Worm (Caenorhabditis elegans) whole organism, mixed stage, embryonic: ENCODE results near the gene ceh-54.

Experiments
- blmp-1 ChIP-seq: fragments of 150-350 bp; optimal IDR thresholded peaks from 2 replicates; lab custom pipeline; 2014; ENCODE audit warnings: missing biosample characterization, missing genetic modification characterization
- ceh-39 ChIP-seq: fragments of 150-350 bp; optimal IDR thresholded peaks from 2 replicates; lab custom pipeline; 2014; ENCODE audit warnings: missing biosample characterization, missing genetic modification characterization
- ceh-43 ChIP-seq: fragments of 200-800 bp; sonication (Bioruptor generic); optimal IDR thresholded peaks from 2 replicates; lab custom pipeline; 2018; ENCODE audit warnings: mild to moderate bottlenecking, missing genetic modification characterization, moderate library complexity, missing compliant biosample characterization
- ceh-83 ChIP-seq: fragments of 200-800 bp; sonication (Bioruptor generic); optimal IDR thresholded peaks from 2 replicates; lab custom pipeline; 2018; ENCODE audit warnings: mild to moderate bottlenecking, missing genetic modification characterization, missing compliant biosample characterization
- ces-1 ChIP-seq: fragments of 150-350 bp; optimal IDR thresholded peaks from 2 replicates; lab custom pipeline; 2014; ENCODE audit warnings: missing biosample characterization, missing genetic modification reagents, missing genetic modification characterization
- cnd-1 ChIP-seq: fragments of 200-800 bp; sonication (Bioruptor generic); optimal IDR thresholded peaks from 2 replicates; lab custom pipeline; 2018; ENCODE audit warnings: mild to moderate bottlenecking, missing genetic modification characterization, missing compliant biosample characterization
- drap-1 ChIP-seq: fragments of 200-800 bp; sonication (Bioruptor generic); optimal IDR thresholded peaks from 3 replicates; lab custom pipeline; 2018; ENCODE audit warnings: mild to moderate bottlenecking, missing genetic modification characterization, missing compliant biosample characterization
- elt-1 ChIP-seq: sonication (generic microtip); optimal IDR thresholded peaks from 2 replicates; lab custom pipeline; 2017; ENCODE audit warnings: missing genetic modification characterization, mild to moderate bottlenecking, missing compliant biosample characterization, antibody characterized with exemption, moderate library complexity, borderline replicate concordance; ENCODE audit not compliant: insufficient read depth
- elt-3 ChIP-seq: fragments of 150-350 bp; optimal IDR thresholded peaks from 2 replicates; lab custom pipeline; 2014; ENCODE audit warnings: missing biosample characterization, missing genetic modification characterization
- flh-1 ChIP-seq: fragments of 200-800 bp; sonication (Bioruptor generic); optimal IDR thresholded peaks from 2 replicates; lab custom pipeline; 2018; ENCODE audit warnings: mild to moderate bottlenecking, missing genetic modification characterization, moderate library complexity, missing compliant biosample characterization
- ham-2 ChIP-seq: fragments of 200-800 bp; sonication (Bioruptor generic); optimal IDR thresholded peaks from 2 replicates; lab custom pipeline; 2018; ENCODE audit warnings: mild to moderate bottlenecking, missing genetic modification characterization, missing compliant biosample characterization
- hlh-1 ChIP-seq: fragments of 150-350 bp; optimal IDR thresholded peaks from 2 replicates; lab custom pipeline; 2014; ENCODE audit warnings: missing biosample characterization, missing genetic modification reagents, missing genetic modification characterization
- lsy-2 ChIP-seq: fragments of 150-350 bp; optimal IDR thresholded peaks from 2 replicates; lab custom pipeline; 2014; ENCODE audit warnings: missing biosample characterization, missing genetic modification characterization
- mab-5 ChIP-seq: fragments of 150-350 bp; optimal IDR thresholded peaks from 2 replicates; lab custom pipeline; 2014; ENCODE audit warnings: missing biosample characterization, missing genetic modification characterization
- mep-1 ChIP-seq: fragments of 150-350 bp; optimal IDR thresholded peaks from 2 replicates; lab custom pipeline; 2017; ENCODE audit warnings: missing biosample characterization, missing genetic modification reagents, missing genetic modification characterization, inconsistent platforms
- mls-2 ChIP-seq: sonication (generic microtip); optimal IDR thresholded peaks from 2 replicates; lab custom pipeline; 2016; ENCODE audit warnings: mild to moderate bottlenecking, missing genetic modification characterization, moderate library complexity, missing compliant biosample characterization
- nhr-12 ChIP-seq: fragments of 150-350 bp; optimal IDR thresholded peaks from 2 replicates; lab custom pipeline; 2014; ENCODE audit warnings: missing biosample characterization, missing genetic modification characterization
- nhr-2 ChIP-seq: fragments of 150-350 bp; optimal IDR thresholded peaks from 2 replicates; lab custom pipeline; 2014; ENCODE audit warnings: missing biosample characterization, missing genetic modification characterization
- nhr-237 ChIP-seq: fragments of 150-350 bp; optimal IDR thresholded peaks from 2 replicates; lab custom pipeline; 2014; ENCODE audit warnings: missing biosample characterization, missing genetic modification characterization
- nhr-28 ChIP-seq: fragments of 150-350 bp; optimal IDR thresholded peaks from 2 replicates; lab custom pipeline; 2014; ENCODE audit warnings: missing biosample characterization, missing genetic modification characterization
- nhr-76 ChIP-seq: sonication (generic microtip); optimal IDR thresholded peaks from 2 replicates; lab custom pipeline; 2017; ENCODE audit warnings: missing biosample characterization, missing genetic modification characterization
- sem-2 ChIP-seq: fragments of 200-800 bp; sonication (Bioruptor generic); optimal IDR thresholded peaks from 2 replicates; lab custom pipeline; 2018; ENCODE audit warnings: mild to moderate bottlenecking, missing genetic modification characterization, missing compliant biosample characterization
- snpc-4 ChIP-seq: fragments of 150-350 bp; optimal IDR thresholded peaks from 2 replicates; lab custom pipeline; 2014; ENCODE audit warnings: missing biosample characterization, missing genetic modification characterization
- sptf-1 ChIP-seq: sonication (generic microtip); optimal IDR thresholded peaks from 2 replicates; lab custom pipeline; 2017; ENCODE audit warnings: mild to moderate bottlenecking, missing genetic modification characterization, moderate library complexity, missing compliant biosample characterization
- tbx-8 ChIP-seq: fragments of 200-800 bp; sonication (Bioruptor generic); optimal IDR thresholded peaks from 2 replicates; lab custom pipeline; 2018; ENCODE audit warnings: mild to moderate bottlenecking, missing genetic modification characterization, moderate library complexity, missing compliant biosample characterization
- unc-120 ChIP-seq: sonication (generic microtip); optimal IDR thresholded peaks from 2 replicates; lab custom pipeline; 2017; ENCODE audit warnings: missing genetic modification characterization, missing compliant biosample characterization; ENCODE audit not compliant: poor library complexity, severe bottlenecking
- unc-39 ChIP-seq: fragments of 150-350 bp; optimal IDR thresholded peaks from 2 replicates; lab custom pipeline; 2014; ENCODE audit warnings: missing biosample characterization, missing genetic modification characterization
- unc-62 ChIP-seq: fragments of 150-350 bp; optimal IDR thresholded peaks from 2 replicates; lab custom pipeline; 2014; ENCODE audit warnings: missing biosample characterization, missing genetic modification reagents, missing genetic modification characterization
- zip-8 ChIP-seq: fragments of 150-350 bp; optimal IDR thresholded peaks from 2 replicates; lab custom pipeline; 2014; ENCODE audit warnings: missing biosample characterization, missing genetic modification characterization
- ztf-11 ChIP-seq: fragments of 150-350 bp; optimal IDR thresholded peaks from 2 replicates; lab custom pipeline; 2014; ENCODE audit warnings: missing biosample characterization, missing genetic modification characterization

ceh-54 gene

DNA sequence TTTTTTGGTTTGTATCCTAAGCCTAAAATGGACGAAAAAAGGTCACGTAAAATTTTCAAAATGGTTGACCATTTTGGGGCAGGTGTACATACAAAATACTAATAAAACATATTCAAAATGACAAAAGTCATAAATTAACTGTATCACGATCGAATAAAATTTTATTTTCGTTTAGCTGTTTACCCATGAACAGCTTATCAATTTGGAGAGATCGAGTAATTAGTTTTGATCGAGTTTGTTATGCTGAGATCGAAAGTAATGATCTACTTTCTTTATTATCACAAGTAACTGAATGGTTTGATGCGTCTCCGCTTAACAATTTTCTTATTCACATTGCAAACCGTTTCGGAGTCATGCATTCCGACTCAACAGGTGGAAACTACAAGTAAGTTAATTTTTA is 6.2 kb downstream of the ceh-54 start, which contains the start of gene T13C5.10:
TSS of gene T13C5.10 (plus strand) at position 301 of the 400 bp plus-strand sequence.
- no peak for TF ChIP-seq nhr-237 (tag; lab: Kevin White, UChicago)
- no peak for TF ChIP-seq tbx-8
- TF ChIP-seq ceh-43 (GFP tag; lab: Kevin White, UChicago) = no peak
- no peak for TF ChIP-seq ces-1 (GFP tag; lab: Kevin White, UChicago)

DNA sequence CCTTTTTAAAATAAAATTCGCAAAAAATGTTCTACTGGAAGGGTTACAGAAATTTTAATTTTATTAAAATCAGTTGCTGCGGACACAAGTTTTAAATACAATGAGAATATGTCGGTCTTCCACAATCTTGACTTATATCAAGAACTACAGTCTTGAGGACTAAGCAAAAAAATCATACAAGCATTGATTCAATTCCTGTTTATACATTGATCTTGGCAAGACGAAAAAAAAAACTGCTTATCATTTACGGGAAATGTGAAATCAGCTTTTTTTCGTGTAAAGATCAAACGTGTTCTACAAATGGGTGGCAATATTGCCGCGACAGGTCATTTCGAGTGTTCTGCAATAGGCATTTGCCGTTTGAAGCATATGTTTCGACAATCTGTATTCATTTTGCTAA is 9.3 kb downstream of the ceh-54 start, which contains the start of gene T13C5.2:
TSS of gene T13C5.2 (plus strand) at position 301 of the 400 bp plus-strand sequence.
- TF ChIP-seq unc-120 (no peak), ceh-39 (tag; lab: Kevin White, UChicago) (no peak), ceh-43 (GFP tag; lab: Kevin White, UChicago) (no peak), nhr-2 (tag; lab: Kevin White, UChicago) (no peak), ceh-83 (no peak), unc-62 (GFP tag; lab: Kevin White, UChicago) (no peak), cnd-1 (tag; lab: Kevin White, UChicago) (no peak), zip-8 (tag; lab: Kevin White, UChicago) (no peak), elt-1 (tag; lab: Kevin White, UChicago) (no peak), ces-1 (GFP tag; lab: Kevin White, UChicago) (no peak), ztf-11 (no peak), nhr-237 (tag; lab: Kevin White, UChicago) (no peak), tbx-8 (no peak), drap-1 (GFP tag; lab: Kevin White, UChicago) (no peak), ham-2 (GFP tag; lab: Kevin White, UChicago) (no peak), mab-5 (tag; lab: Kevin White, UChicago) (no peak)
- TF ChIP-seq, all 35 proteins: peak for 0

DNA sequence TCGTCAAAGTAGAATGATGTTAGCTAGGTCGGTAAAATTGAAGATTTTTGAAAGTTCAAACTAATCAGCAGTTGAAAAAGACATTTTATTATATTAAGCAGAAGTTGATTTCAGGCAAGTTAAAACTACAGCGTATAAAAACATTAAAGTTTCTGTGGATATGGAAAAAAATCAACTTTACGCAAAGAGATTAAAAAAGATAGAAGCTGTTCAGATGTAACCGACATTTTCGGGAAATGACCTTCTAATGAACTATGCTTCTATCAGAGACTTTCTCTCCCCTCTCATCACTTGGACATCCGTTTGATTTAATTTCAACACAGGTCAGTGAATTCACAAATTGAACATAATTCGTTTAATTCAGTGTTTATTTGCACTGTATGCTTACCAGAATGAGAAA is 13.7 kb downstream of the ceh-54 start, which contains the start of gene T13C5.7:
TSS of gene T13C5.7 (plus strand) at position 301 of the 400 bp plus-strand sequence.
- TF ChIP-seq ztf-11 (no peak), mab-5 (tag; lab: Kevin White, UChicago) (no peak)
- TF ChIP-seq, all 35 proteins: peak for 0

DNA sequence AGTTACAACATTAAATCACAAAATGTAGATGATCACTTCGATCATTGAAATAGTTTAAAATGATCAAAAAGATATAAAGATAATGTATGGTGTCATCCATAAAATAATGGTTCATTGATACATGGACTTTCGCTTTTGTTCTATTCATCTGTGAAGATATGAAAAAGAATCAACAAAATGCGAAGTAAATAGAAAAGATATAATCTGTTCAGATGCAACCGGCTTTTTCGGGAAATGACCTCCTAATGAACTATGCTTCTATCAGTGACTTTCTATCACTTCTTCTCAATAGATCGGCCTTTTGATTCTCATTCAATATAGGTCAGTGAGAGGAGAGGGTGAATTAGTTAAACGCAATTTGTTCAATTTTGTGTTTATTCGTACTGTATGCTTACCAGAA is 15.1 kb downstream of the ceh-54 start:
- TF ChIP-seq elt-1 (tag; lab: Kevin White, UChicago) = no peak
- no peak for TF ChIP-seq mls-2 (tag; lab: Kevin White, UChicago)
- no peak for TF ChIP-seq ces-1 (GFP tag; lab: Kevin White, UChicago)
- TF ChIP-seq ceh-39 (tag; lab: Kevin White, UChicago) = no peak
- TF ChIP-seq blmp-1 = peak; percentile 73
- TF ChIP-seq cnd-1 (tag; lab: Kevin White, UChicago) = no peak
- TF ChIP-seq nhr-2 (tag; lab: Kevin White, UChicago) = no peak
- TF ChIP-seq hlh-1 = no peak
- no peak for TF ChIP-seq ceh-43 (GFP tag; lab: Kevin White, UChicago)

DNA sequence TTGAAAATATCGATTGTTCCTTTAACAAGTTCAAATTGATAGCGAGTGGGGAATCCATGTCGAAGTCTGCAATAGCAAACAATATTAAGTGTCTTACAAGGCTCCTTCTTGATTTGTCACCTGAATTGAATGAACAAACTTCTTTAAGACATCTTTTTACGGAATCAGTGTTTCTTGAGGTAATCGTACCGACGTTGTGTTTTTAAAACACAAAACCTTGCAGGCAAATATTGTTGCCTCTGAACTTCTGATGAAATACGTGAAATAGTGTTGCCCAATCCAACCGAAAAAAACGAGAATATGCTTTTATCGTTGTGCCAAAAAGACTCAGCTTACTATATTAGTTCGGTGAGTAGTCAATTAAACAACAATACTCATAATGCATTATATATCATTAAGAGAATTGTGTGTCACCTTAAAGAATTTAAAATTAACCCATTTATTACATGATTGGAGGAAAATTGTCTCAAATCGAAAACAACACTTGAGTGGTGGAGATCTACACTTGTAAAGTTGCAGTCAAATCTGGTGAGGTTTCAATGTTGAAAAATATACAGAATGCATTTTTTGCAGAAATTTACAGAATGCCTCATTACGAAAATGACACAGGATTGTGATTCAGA is 16.0 kb downstream of the ceh-54 start, which contains the start of the genes T25B2.4 and T13C5.3:
TSS of gene T25B2.4 (plus strand) at position 301 of the 623 bp plus-strand sequence.
TSS of gene T13C5.3 (plus strand) at position 573 of the 623 bp plus-strand sequence.
- TF ChIP-seq nhr-12 (tag; lab: Kevin White, UChicago) (no peak), nhr-2 (tag; lab: Kevin White, UChicago) (no peak), sptf-1 (tag; lab: Kevin White, UChicago) (no peak), nhr-76 (tag; lab: Kevin White, UChicago) (no peak), nhr-28 (no peak), flh-1 (GFP tag; lab: Kevin White, UChicago) (no peak), lsy-2 (no peak), nhr-237 (tag; lab: Kevin White, UChicago) (no peak), ham-2 (GFP tag; lab: Kevin White, UChicago) (no peak), ces-1 (GFP tag; lab: Kevin White, UChicago) (no peak), snpc-4 (tag; lab: Kevin White, UChicago) (no peak), ceh-39 (tag; lab: Kevin White, UChicago) (no peak), blmp-1 (no peak), elt-3 (no peak)
- TF ChIP-seq, all 35 proteins: peak for 0

DNA sequence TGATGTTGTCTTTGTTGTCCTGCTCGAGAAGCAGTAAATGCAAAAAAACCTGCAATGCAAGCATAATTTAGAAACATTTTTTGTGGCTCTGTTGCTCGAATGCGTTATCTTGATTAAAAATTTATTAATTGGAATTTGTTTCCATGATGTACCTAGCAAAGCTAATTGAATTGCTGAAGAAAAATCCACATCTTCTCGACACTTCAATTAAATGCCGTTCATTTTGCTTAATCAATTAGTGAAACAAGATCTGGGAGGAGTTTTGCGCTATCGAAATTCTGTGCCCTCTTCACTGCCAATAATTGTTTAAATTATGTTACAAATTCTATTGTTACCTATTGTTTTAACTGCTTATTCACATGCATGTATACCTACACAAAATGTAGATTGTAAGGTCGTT is 18.2 kb downstream of the ceh-54 start, which contains the start of gene T25B2.3:
TSS of gene T25B2.3 (plus strand) at position 301 of the 400 bp plus-strand sequence.
- TF ChIP-seq sptf-1 (tag; lab: Kevin White, UChicago) (no peak), nhr-12 (tag; lab: Kevin White, UChicago) (no peak), mep-1 (tag; lab: Kevin White, UChicago) (no peak), snpc-4 (tag; lab: Kevin White, UChicago) (no peak), unc-62 (GFP tag; lab: Kevin White, UChicago) (no peak), sem-2 (GFP tag; lab: Kevin White, UChicago) (no peak), zip-8 (tag; lab: Kevin White, UChicago) (no peak), tbx-8 (no peak), ham-2 (GFP tag; lab: Kevin White, UChicago) (no peak), nhr-237 (tag; lab: Kevin White, UChicago) (no peak), cnd-1 (tag; lab: Kevin White, UChicago) (no peak), unc-39 (tag; lab: Kevin White, UChicago) (no peak), ztf-11 (no peak)
- TF ChIP-seq, all 35 proteins: peak for 0
